Worm (Caenorhabditis elegans) whole organism, young adult: ENCODE results near the gene F01F1.3.

ENCODE experiments used
- B0035.1 ChIP-seq: sonication (generic microtip); optimal IDR thresholded peaks from 2 replicates; lab custom pipeline; 2016; ENCODE audit warnings: missing genetic modification characterization, mild to moderate bottlenecking, missing compliant biosample characterization, missing genotype, missing genetic modification reagents
- B0261.1 ChIP-seq: sonication (generic microtip); optimal IDR thresholded peaks from 2 replicates; lab custom pipeline; 2016; ENCODE audit warnings: mild to moderate bottlenecking, missing genetic modification characterization, moderate library complexity, missing compliant biosample characterization
- B0336.3 ChIP-seq: fragments of 200-800 bp; sonication (Bioruptor generic); IDR thresholded peaks from 2 replicates; pipeline ENCODE4 v1.3.6; 2022; ENCODE audit warnings: missing genetic modification characterization, missing compliant biosample characterization
- D2030.7 ChIP-seq: fragments of 200-800 bp; sonication (Bioruptor generic); IDR thresholded peaks from 2 replicates; pipeline ENCODE4 v1.3.6; 2022; ENCODE audit warnings: missing genetic modification reagents, missing genetic modification characterization, missing compliant biosample characterization
- F10E7.11 ChIP-seq: sonication (generic microtip); optimal IDR thresholded peaks from 2 replicates; lab custom pipeline; 2017; ENCODE audit warnings: mild to moderate bottlenecking, missing genetic modification characterization, moderate library complexity, missing compliant biosample characterization
- F49E8.2 ChIP-seq: sonication (generic microtip); optimal IDR thresholded peaks from 3 replicates; lab custom pipeline; 2017; ENCODE audit warnings: missing genetic modification characterization, mild to moderate bottlenecking, missing compliant biosample characterization, antibody characterized with exemption, moderate library complexity; ENCODE audit not compliant: insufficient read depth
- F52B5.7 ChIP-seq: sonication (generic microtip); optimal IDR thresholded peaks from 2 replicates; lab custom pipeline; 2016; ENCODE audit warnings: mild to moderate bottlenecking, missing genetic modification characterization, missing compliant biosample characterization
- F55B11.4 ChIP-seq: sonication (generic microtip); optimal IDR thresholded peaks from 2 replicates; lab custom pipeline; 2016; ENCODE audit warnings: missing compliant biosample characterization, missing genetic modification characterization, borderline replicate concordance; ENCODE audit not compliant: insufficient read depth
- F57A8.1 ChIP-seq: fragments of 200-800 bp; sonication (Bioruptor generic); optimal IDR thresholded peaks from 2 replicates; lab custom pipeline; 2018; ENCODE audit warnings: mild to moderate bottlenecking, missing genetic modification characterization, moderate library complexity, missing compliant biosample characterization
- T07F8.4 ChIP-seq: sonication (generic microtip); optimal IDR thresholded peaks from 2 replicates; lab custom pipeline; 2016; ENCODE audit warnings: mild to moderate bottlenecking, missing genetic modification characterization, moderate library complexity, missing compliant biosample characterization
- Y53G8AR.9 ChIP-seq: fragments of 200-800 bp; sonication (Bioruptor generic); conservative IDR thresholded peaks from 2 replicates; pipeline ENCODE4 v1.3.6; 2022; ENCODE audit warnings: missing genetic modification reagents, missing genetic modification characterization, missing compliant biosample characterization
- Y79H2A.3 ChIP-seq: fragments of 200-800 bp; sonication (Bioruptor generic); conservative IDR thresholded peaks from 2 replicates; pipeline ENCODE4 v1.3.6; 2022; ENCODE audit warnings: missing genetic modification reagents, missing genetic modification characterization, missing compliant biosample characterization
- Y95B8A.8 ChIP-seq: fragments of 200-800 bp; sonication (Bioruptor generic); IDR thresholded peaks from 2 replicates; pipeline ENCODE4 v1.3.6; 2022; ENCODE audit warnings: missing genetic modification reagents, missing genetic modification characterization, missing compliant biosample characterization
- atf-7 ChIP-seq: sonication (generic microtip); optimal IDR thresholded peaks from 2 replicates; lab custom pipeline; 2017; ENCODE audit warnings: mild to moderate bottlenecking, missing genetic modification characterization, missing compliant biosample characterization
- attf-3 ChIP-seq: fragments of 200-800 bp; sonication (Bioruptor generic); conservative IDR thresholded peaks from 2 replicates; pipeline ENCODE4 v1.3.6; 2022; ENCODE audit warnings: missing genetic modification reagents, missing genetic modification characterization, missing compliant biosample characterization
- egrh-3 ChIP-seq: fragments of 200-800 bp; sonication (Bioruptor generic); IDR thresholded peaks from 2 replicates; pipeline ENCODE4 v1.3.6; 2022; ENCODE audit warnings: missing genetic modification reagents, missing genetic modification characterization, missing compliant biosample characterization
- gei-17 ChIP-seq: fragments of 200-800 bp; sonication (Bioruptor generic); optimal IDR thresholded peaks from 2 replicates; lab custom pipeline; 2018; ENCODE audit warnings: mild to moderate bottlenecking, missing genetic modification characterization, missing compliant biosample characterization
- hmg-1.2 ChIP-seq: fragments of 200-800 bp; sonication (Bioruptor generic); IDR thresholded peaks from 2 replicates; pipeline ENCODE4 v1.3.6; 2022; ENCODE audit warnings: missing genetic modification reagents, missing genetic modification characterization, missing compliant biosample characterization
- lag-1 ChIP-seq: fragments of 200-800 bp; sonication (Bioruptor generic); IDR thresholded peaks from 2 replicates; pipeline ENCODE4 v1.3.6; 2022; ENCODE audit warnings: missing genetic modification reagents, missing genetic modification characterization, missing compliant biosample characterization
- let-607 ChIP-seq, 2 experiments: fragments of 200-800 bp in 1 of 2; sonication (Bioruptor generic) in 1 of 2; sonication (generic microtip) in 1 of 2; optimal IDR thresholded peaks; 2 replicates each; lab custom pipeline; 2016 to 2018; ENCODE audit warnings: mild to moderate bottlenecking in 2 of 2, missing compliant biosample characterization in 2 of 2, missing genetic modification characterization in 2 of 2, moderate library complexity in 2 of 2, missing genotype in 1 of 2
- lin-35 ChIP-seq, 3 experiments: fragments of 150-350 bp in 2 of 3; sonication (generic microtip) in 1 of 3; optimal IDR thresholded peaks; 2 replicates each; lab custom pipeline; 2014 to 2018; ENCODE audit warnings: missing biosample characterization in 3 of 3, missing genetic modification characterization in 3 of 3, missing genetic modification reagents in 3 of 3
- mcd-1 ChIP-seq: fragments of 200-800 bp; sonication (Bioruptor generic); IDR thresholded peaks from 2 replicates; pipeline ENCODE4 v1.3.6; 2022; ENCODE audit warnings: missing genetic modification reagents, missing genetic modification characterization, missing compliant biosample characterization
- mes-4 ChIP-seq: sonication (generic microtip); optimal IDR thresholded peaks from 2 replicates; lab custom pipeline; 2016; ENCODE audit warnings: missing genotype, missing genetic modification characterization, missing compliant biosample characterization
- nfya-1 ChIP-seq: sonication (generic microtip); optimal IDR thresholded peaks from 2 replicates; lab custom pipeline; 2017; ENCODE audit warnings: antibody characterized with exemption, missing compliant biosample characterization, missing genetic modification characterization, borderline replicate concordance; ENCODE audit not compliant: insufficient read depth
- nfya-2 ChIP-seq: fragments of 200-800 bp; sonication (Bioruptor generic); IDR thresholded peaks from 2 replicates; pipeline ENCODE4 v1.3.6; 2022; ENCODE audit warnings: missing genetic modification reagents, missing genetic modification characterization, missing compliant biosample characterization
- nfyb-1 ChIP-seq: fragments of 200-800 bp; sonication (Bioruptor generic); IDR thresholded peaks from 2 replicates; pipeline ENCODE4 v1.3.6; 2022; ENCODE audit warnings: missing genetic modification reagents, missing genetic modification characterization, missing compliant biosample characterization
- nhr-120 ChIP-seq: fragments of 200-800 bp; sonication (Bioruptor generic); IDR thresholded peaks from 2 replicates; pipeline ENCODE4 v1.3.6; 2022; ENCODE audit warnings: missing genetic modification characterization, missing compliant biosample characterization
- nhr-27 ChIP-seq: fragments of 200-800 bp; sonication (Bioruptor generic); optimal IDR thresholded peaks from 2 replicates; lab custom pipeline; 2018; ENCODE audit warnings: mild to moderate bottlenecking, missing genetic modification characterization, moderate library complexity, missing compliant biosample characterization
- nhr-80 ChIP-seq: sonication (generic microtip); optimal IDR thresholded peaks from 2 replicates; lab custom pipeline; 2016; ENCODE audit warnings: missing genetic modification characterization, missing compliant biosample characterization
- pha-4 ChIP-seq: fragments of 150-350 bp; sonication (generic microtip); optimal IDR thresholded peaks from 2 replicates; lab custom pipeline; 2014; ENCODE audit warnings: missing biosample characterization, missing genetic modification reagents, missing genetic modification characterization
- rcor-1 ChIP-seq: fragments of 200-800 bp; sonication (Bioruptor generic); IDR thresholded peaks from 2 replicates; pipeline ENCODE4 v1.3.6; 2022; ENCODE audit warnings: missing genetic modification reagents, missing genetic modification characterization, missing compliant biosample characterization
- rec-8 ChIP-seq, 2 experiments: sonication (generic microtip); optimal IDR thresholded peaks; 2 replicates each; lab custom pipeline; 2016; ENCODE audit warnings: mild to moderate bottlenecking in 2 of 2, missing genetic modification characterization in 2 of 2, missing genetic modification reagents in 2 of 2, missing genotype in 2 of 2, missing biosample characterization in 1 of 2, missing compliant biosample characterization in 1 of 2, moderate library complexity in 1 of 2
- sea-2 ChIP-seq: fragments of 200-800 bp; sonication (Bioruptor generic); IDR thresholded peaks from 2 replicates; pipeline ENCODE4 v1.3.6; 2022; ENCODE audit warnings: missing genetic modification characterization, missing compliant biosample characterization
- xnd-1 ChIP-seq: sonication (generic microtip); optimal IDR thresholded peaks from 2 replicates; lab custom pipeline; 2016; ENCODE audit warnings: missing genotype, missing genetic modification reagents, missing genetic modification characterization, missing compliant biosample characterization
- zfh-2 ChIP-seq: fragments of 200-800 bp; sonication (Bioruptor generic); conservative IDR thresholded peaks from 2 replicates; pipeline ENCODE4 v1.3.6; 2022; ENCODE audit warnings: missing genetic modification reagents, missing genetic modification characterization, missing compliant biosample characterization
- ztf-22 ChIP-seq: fragments of 200-800 bp; sonication (Bioruptor generic); optimal IDR thresholded peaks from 2 replicates; lab custom pipeline; 2018; ENCODE audit warnings: mild to moderate bottlenecking, missing genetic modification characterization, moderate library complexity, missing compliant biosample characterization
- ztf-3 ChIP-seq: fragments of 200-800 bp; sonication (Bioruptor generic); optimal IDR thresholded peaks from 2 replicates; lab custom pipeline; 2018; ENCODE audit warnings: mild to moderate bottlenecking, missing genetic modification characterization, missing compliant biosample characterization

Gene F01F1.3

ce11 chrIII:5884459-5884858, 12.7 kb downstream of the F01F1.3 start:
- no peak for TF ChIP-seq hmg-1.2 (GFP tag; lab: Robert Waterston, UW)
- no peak for TF ChIP-seq B0035.1 (tag; lab: Kevin White, UChicago)
- TF ChIP-seq, all 124 proteins: peak for 0

- TF ChIP-seq rcor-1 (GFP tag; lab: Robert Waterston, UW) (no peak), mcd-1 (GFP tag; lab: Robert Waterston, UW) (no peak), rec-8 (tag; optimal IDR thresholded peaks at IDR 0.05; lab: Kevin White, UChicago) (no peak), Y79H2A.3 (no peak), F57A8.1 (GFP tag; lab: Kevin White, UChicago) (no peak), nfya-2 (GFP tag; lab: Robert Waterston, UW) (no peak), ztf-22 (GFP tag; lab: Kevin White, UChicago) (no peak), mes-4 (no peak), F10E7.11 (tag; lab: Kevin White, UChicago) (no peak)
These were observed 15.2 kb downstream of the F01F1.3 start, which contains the start of gene C28H8.7 for ce11 chrIII:5886893-5887292. TSS of gene C28H8.7 (minus strand) at chrIII:5886993.

ce11 chrIII:5888675-5889074, 16.9 kb downstream of the F01F1.3 start, which contains the start of gene C28H8.8:
TSS of gene C28H8.8 (minus strand) at chrIII:5888775.
- TF ChIP-seq ztf-3 (GFP tag; lab: Kevin White, UChicago), result no peak
- TF ChIP-seq T07F8.4 (tag; lab: Kevin White, UChicago), result no peak
- no peak for TF ChIP-seq D2030.7
- no peak for TF ChIP-seq Y53G8AR.9 (GFP tag; lab: Robert Waterston, UW)
- TF ChIP-seq nfyb-1 (GFP tag; lab: Robert Waterston, UW), result no peak
- TF ChIP-seq B0336.3 (GFP tag; lab: Robert Waterston, UW), result no peak
- no peak for TF ChIP-seq lin-35 (GFP tag; optimal IDR thresholded peaks at IDR 0.05; lab: Kevin White, UChicago)
- TF ChIP-seq F55B11.4 (tag; lab: Kevin White, UChicago), result no peak
- TF ChIP-seq F49E8.2 (tag; lab: Kevin White, UChicago), result no peak
- no peak for TF ChIP-seq Y79H2A.3
- no peak for TF ChIP-seq xnd-1 (tag; lab: Kevin White, UChicago)
- no peak for TF ChIP-seq nhr-80 (tag; lab: Kevin White, UChicago)
- no peak for TF ChIP-seq nfya-1 (tag; lab: Kevin White, UChicago)
- no peak for TF ChIP-seq lag-1 (GFP tag; lab: Robert Waterston, UW)
- TF ChIP-seq rcor-1 (GFP tag; lab: Robert Waterston, UW), result no peak
- TF ChIP-seq B0261.1 (tag; lab: Kevin White, UChicago), result no peak
- TF ChIP-seq nhr-120 (GFP tag; lab: Robert Waterston, UW), result no peak
- no peak for TF ChIP-seq attf-3 (GFP tag; lab: Robert Waterston, UW)

- peak; percentile 63 for TF ChIP-seq pha-4 (tag; lab: Kevin White, UChicago)
- TF ChIP-seq F57A8.1 (GFP tag; lab: Kevin White, UChicago), result no peak
These were observed 21.2 kb downstream of the F01F1.3 start for ce11 chrIII:5892909-5893308.

ce11 chrIII:5895913-5896312, 24.2 kb downstream of the F01F1.3 start, which contains the start of gene pxl-1:
TSS of gene pxl-1 (minus strand) at chrIII:5896013.
- TF ChIP-seq sea-2 (GFP tag; lab: Robert Waterston, UW) (no peak), atf-7 (tag; lab: Kevin White, UChicago) (no peak), gei-17 (no peak), egrh-3 (no peak), zfh-2 (GFP tag; lab: Robert Waterston, UW) (no peak), nhr-120 (GFP tag; lab: Robert Waterston, UW) (no peak), F52B5.7 (tag; lab: Kevin White, UChicago) (no peak), Y95B8A.8 (GFP tag; lab: Robert Waterston, UW) (no peak), let-607 (tag; optimal IDR thresholded peaks at IDR 0.05; lab: Kevin White, UChicago) (no peak), B0035.1 (tag; lab: Kevin White, UChicago) (no peak), nhr-27 (tag; lab: Kevin White, UChicago) (no peak)
- TF ChIP-seq, all 124 proteins: peak for 0
